Worm (Caenorhabditis elegans): ENCODE results near the gene B0218.5.

Gene B0218.5

ce11 chrIV:8189667-8190066, 32.6 kb upstream of the B0218.5 start:
- TF ChIP-seq ztf-23 (GFP tag; IDR thresholded peaks at IDR 0.05) = no peak; the same call in 1 of the 2 replicates
- TF ChIP-seq T22C8.4 (GFP tag; IDR thresholded peaks at IDR 0.05) = no peak
- no peak for TF ChIP-seq cog-1 (tag; optimal IDR thresholded peaks at IDR 0.05)
- TF ChIP-seq flt-1 (GFP tag; IDR thresholded peaks at IDR 0.05) = no peak
- no peak for TF ChIP-seq klf-2 (GFP tag; conservative IDR thresholded peaks at IDR 0.05)
- no peak for TF ChIP-seq ztf-29 (GFP tag; IDR thresholded peaks at IDR 0.05)
- no peak for TF ChIP-seq tab-1 (GFP tag; IDR thresholded peaks at IDR 0.05)
- no peak for TF ChIP-seq ref-1 (GFP tag; conservative IDR thresholded peaks at IDR 0.05)
- no peak for TF ChIP-seq med-1 (GFP tag; optimal IDR thresholded peaks at IDR 0.05; ENCODE audit: insufficient read depth)

DNA sequence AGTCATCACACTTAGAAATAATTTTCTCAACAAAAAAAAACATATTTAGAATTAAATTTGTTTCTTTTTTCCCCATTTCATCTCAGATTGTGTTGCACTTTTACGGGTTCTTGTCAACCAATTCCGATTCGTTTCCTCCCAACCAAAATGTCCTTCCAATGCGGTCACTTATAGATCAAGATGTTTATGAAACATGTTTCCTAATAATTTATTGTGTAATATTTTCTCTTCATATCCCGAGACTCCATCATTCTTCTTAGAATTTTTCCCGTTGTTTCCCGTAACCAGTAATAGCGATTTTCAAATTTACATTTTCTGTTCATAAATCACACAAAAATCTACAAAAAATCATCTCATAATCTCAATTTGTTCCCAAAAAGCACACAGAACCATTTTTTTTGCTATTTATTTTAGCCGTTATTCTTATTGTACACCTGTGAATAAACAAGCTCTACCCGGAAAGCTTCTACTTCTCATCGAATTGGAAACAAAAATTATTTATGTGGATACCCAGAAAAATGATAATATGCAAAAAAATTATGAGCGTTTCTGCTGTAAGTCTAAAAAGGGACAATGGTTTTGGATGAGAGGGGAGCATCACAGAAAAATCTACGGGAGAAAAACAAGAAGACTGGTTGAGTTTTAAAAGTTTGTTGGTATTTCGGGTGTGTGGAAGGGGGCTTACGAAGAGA, 31.5 kb upstream of the B0218.5 start:
- TF ChIP-seq cog-1 (tag; optimal IDR thresholded peaks at IDR 0.05) = no peak
- TF ChIP-seq klf-2 (GFP tag; conservative IDR thresholded peaks at IDR 0.05) = no peak
- no peak for TF ChIP-seq flt-1 (GFP tag; IDR thresholded peaks at IDR 0.05)
- TF ChIP-seq ref-1 (GFP tag; conservative IDR thresholded peaks at IDR 0.05) = no peak
- no peak for TF ChIP-seq med-1 (GFP tag; optimal IDR thresholded peaks at IDR 0.05; ENCODE audit: insufficient read depth)
- TF ChIP-seq tab-1 (GFP tag; IDR thresholded peaks at IDR 0.05) = no peak
- TF ChIP-seq T22C8.4 (GFP tag; IDR thresholded peaks at IDR 0.05) = no peak
- no peak for TF ChIP-seq ztf-29 (GFP tag; IDR thresholded peaks at IDR 0.05)
- TF ChIP-seq ztf-23 (GFP tag; IDR thresholded peaks at IDR 0.05) = no peak

DNA sequence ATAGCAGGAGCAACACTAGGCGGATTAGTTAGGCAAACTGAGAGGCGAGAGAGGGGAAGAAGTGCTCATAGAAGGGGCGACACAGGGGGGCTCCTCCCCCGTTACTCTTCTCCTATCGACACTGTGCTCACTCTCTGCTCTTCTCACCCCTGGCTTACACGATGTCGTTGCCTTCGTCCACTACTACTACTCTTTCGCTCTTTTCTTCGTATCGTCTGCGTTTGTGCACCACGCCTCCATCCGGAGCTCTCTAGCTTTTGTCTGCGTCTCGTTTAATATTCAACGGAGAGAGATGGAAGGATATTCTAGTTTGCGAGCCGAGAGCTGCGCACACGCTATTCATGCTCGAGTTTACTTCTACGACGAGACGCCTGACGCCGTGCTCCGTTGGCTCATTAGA, 26.3 kb upstream of the B0218.5 start:
- TF ChIP-seq tab-1 (GFP tag; IDR thresholded peaks at IDR 0.05) = 0 out of 2 replicates have a peak, but pooled peaks have one; percentile 44
- TF ChIP-seq ref-1 (GFP tag; conservative IDR thresholded peaks at IDR 0.05) = no peak
- no peak for TF ChIP-seq ztf-29 (GFP tag; IDR thresholded peaks at IDR 0.05)
- peak; percentile 6 for TF ChIP-seq cog-1 (tag; optimal IDR thresholded peaks at IDR 0.05)
- no peak for TF ChIP-seq med-1 (GFP tag; optimal IDR thresholded peaks at IDR 0.05; ENCODE audit: insufficient read depth)
- peak; percentile 75; the same call in 1 of the 2 replicates for TF ChIP-seq flt-1 (GFP tag; IDR thresholded peaks at IDR 0.05)
- TF ChIP-seq ztf-23 (GFP tag; IDR thresholded peaks at IDR 0.05) = no peak
- TF ChIP-seq T22C8.4 (GFP tag; IDR thresholded peaks at IDR 0.05) = no peak
- TF ChIP-seq klf-2 (GFP tag; conservative IDR thresholded peaks at IDR 0.05) = no peak

ce11 chrIV:8182566-8182965, 25.5 kb upstream of the B0218.5 start:
- TF ChIP-seq ztf-23 (GFP tag; IDR thresholded peaks at IDR 0.05) = no peak
- no peak for TF ChIP-seq klf-2 (GFP tag; conservative IDR thresholded peaks at IDR 0.05)
- no peak for TF ChIP-seq ztf-29 (GFP tag; IDR thresholded peaks at IDR 0.05)
- no peak for TF ChIP-seq ref-1 (GFP tag; conservative IDR thresholded peaks at IDR 0.05)

DNA sequence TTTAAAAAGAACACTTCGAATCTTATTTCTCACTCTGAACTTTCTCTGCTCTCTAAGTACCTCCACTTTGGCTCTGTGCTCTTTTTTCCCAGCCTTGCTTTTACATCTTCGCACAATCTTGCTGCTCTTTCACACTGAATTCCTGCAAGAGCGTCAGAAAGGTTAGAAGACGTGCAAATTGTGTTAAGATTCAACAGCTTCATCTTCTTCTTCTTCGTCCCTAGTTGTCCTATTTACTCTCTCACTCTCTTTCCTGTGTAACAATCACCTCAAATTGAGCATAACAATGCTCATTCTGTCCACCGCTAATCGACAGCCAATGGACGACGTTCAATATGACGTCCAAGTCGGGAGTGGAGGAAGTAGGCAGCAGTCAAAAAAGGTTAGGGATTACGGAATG, 24.3 kb upstream of the B0218.5 start:
- no peak for TF ChIP-seq ztf-23 (GFP tag; IDR thresholded peaks at IDR 0.05)
- TF ChIP-seq ztf-29 (GFP tag; IDR thresholded peaks at IDR 0.05) = no peak
- no peak for TF ChIP-seq cog-1 (tag; optimal IDR thresholded peaks at IDR 0.05)
- no peak for TF ChIP-seq ref-1 (GFP tag; conservative IDR thresholded peaks at IDR 0.05)
- no peak for TF ChIP-seq flt-1 (GFP tag; IDR thresholded peaks at IDR 0.05)
- TF ChIP-seq tab-1 (GFP tag; IDR thresholded peaks at IDR 0.05) = no peak
- no peak for TF ChIP-seq klf-2 (GFP tag; conservative IDR thresholded peaks at IDR 0.05)
- no peak for TF ChIP-seq T22C8.4 (GFP tag; IDR thresholded peaks at IDR 0.05)
- no peak for TF ChIP-seq med-1 (GFP tag; optimal IDR thresholded peaks at IDR 0.05; ENCODE audit: insufficient read depth)

ce11 chrIV:8175686-8176532, 18.8 kb upstream of the B0218.5 start, which contains the start of gene pct-1:
Gene pct-1 (plus strand): TSS chrIV:8176482.
- TF ChIP-seq ztf-23 (GFP tag; IDR thresholded peaks at IDR 0.05) (no peak), klf-2 (GFP tag; conservative IDR thresholded peaks at IDR 0.05) (no peak), flt-1 (GFP tag; IDR thresholded peaks at IDR 0.05) (no peak), tab-1 (GFP tag; IDR thresholded peaks at IDR 0.05) (no peak), med-1 (GFP tag; optimal IDR thresholded peaks at IDR 0.05; ENCODE audit: insufficient read depth) (no peak), cog-1 (tag; optimal IDR thresholded peaks at IDR 0.05) (no peak), T22C8.4 (GFP tag; IDR thresholded peaks at IDR 0.05) (no peak), ref-1 (GFP tag; conservative IDR thresholded peaks at IDR 0.05) (no peak), ztf-29 (GFP tag; IDR thresholded peaks at IDR 0.05) (no peak)

DNA sequence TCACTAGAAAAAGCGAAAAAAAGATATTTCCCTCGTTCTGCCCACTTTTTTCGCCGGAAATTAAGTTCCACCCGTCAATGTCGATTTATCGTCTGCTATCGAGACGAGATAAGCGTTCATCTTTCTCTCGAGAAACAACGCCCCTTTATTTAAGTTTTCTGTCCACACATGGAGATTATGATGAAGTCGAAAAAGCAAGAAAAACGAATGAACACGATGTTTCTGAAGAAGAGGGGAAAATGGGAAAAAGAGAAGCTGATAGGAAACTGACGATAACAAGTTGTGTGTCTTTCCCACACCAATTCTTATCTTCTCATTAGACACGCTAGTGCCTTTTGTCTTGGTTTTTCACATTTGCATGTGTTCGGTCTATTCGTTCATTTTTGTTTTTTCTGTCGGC, 17.7 kb upstream of the B0218.5 start:
- no peak for TF ChIP-seq med-1 (GFP tag; optimal IDR thresholded peaks at IDR 0.05; ENCODE audit: insufficient read depth)
- TF ChIP-seq cog-1 (tag; optimal IDR thresholded peaks at IDR 0.05) = no peak
- TF ChIP-seq flt-1 (GFP tag; IDR thresholded peaks at IDR 0.05) = no peak
- no peak for TF ChIP-seq ztf-23 (GFP tag; IDR thresholded peaks at IDR 0.05)
- no peak for TF ChIP-seq klf-2 (GFP tag; conservative IDR thresholded peaks at IDR 0.05)
- no peak for TF ChIP-seq T22C8.4 (GFP tag; IDR thresholded peaks at IDR 0.05)
- TF ChIP-seq tab-1 (GFP tag; IDR thresholded peaks at IDR 0.05) = no peak
- TF ChIP-seq ref-1 (GFP tag; conservative IDR thresholded peaks at IDR 0.05) = no peak
- no peak for TF ChIP-seq ztf-29 (GFP tag; IDR thresholded peaks at IDR 0.05)

ce11 chrIV:8173610-8174009, 16.5 kb upstream of the B0218.5 start:
- TF ChIP-seq cog-1 (tag; optimal IDR thresholded peaks at IDR 0.05) = no peak
- TF ChIP-seq T22C8.4 (GFP tag; IDR thresholded peaks at IDR 0.05) = no peak
- TF ChIP-seq med-1 (GFP tag; optimal IDR thresholded peaks at IDR 0.05; ENCODE audit: insufficient read depth) = no peak
- no peak for TF ChIP-seq ref-1 (GFP tag; conservative IDR thresholded peaks at IDR 0.05)
- TF ChIP-seq klf-2 (GFP tag; conservative IDR thresholded peaks at IDR 0.05) = no peak
- no peak for TF ChIP-seq flt-1 (GFP tag; IDR thresholded peaks at IDR 0.05)
- TF ChIP-seq ztf-29 (GFP tag; IDR thresholded peaks at IDR 0.05) = no peak
- TF ChIP-seq tab-1 (GFP tag; IDR thresholded peaks at IDR 0.05) = no peak
- TF ChIP-seq ztf-23 (GFP tag; IDR thresholded peaks at IDR 0.05) = no peak

DNA sequence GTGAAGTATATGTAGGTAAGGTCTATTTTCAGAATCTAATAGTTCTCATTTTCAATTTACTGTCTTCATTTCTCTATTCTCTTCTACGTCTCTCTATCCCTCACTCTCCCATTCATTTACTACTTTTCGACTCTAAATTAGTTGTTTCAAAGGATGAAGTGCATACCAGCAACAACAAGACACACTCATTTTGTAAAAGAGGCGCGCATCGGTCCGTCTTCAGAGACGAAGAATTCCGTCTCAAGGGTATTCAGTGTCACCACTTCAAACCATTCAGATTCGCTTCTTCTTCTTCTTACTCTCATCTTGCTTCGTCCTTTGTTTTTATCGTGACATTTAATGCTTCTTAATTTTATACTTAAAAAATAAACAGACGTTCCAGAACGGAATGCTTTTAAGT, 14.3 kb upstream of the B0218.5 start:
- TF ChIP-seq tab-1 (GFP tag; IDR thresholded peaks at IDR 0.05) = no peak
- no peak for TF ChIP-seq cog-1 (tag; optimal IDR thresholded peaks at IDR 0.05)
- no peak for TF ChIP-seq T22C8.4 (GFP tag; IDR thresholded peaks at IDR 0.05)
- no peak for TF ChIP-seq flt-1 (GFP tag; IDR thresholded peaks at IDR 0.05)
- no peak for TF ChIP-seq ztf-23 (GFP tag; IDR thresholded peaks at IDR 0.05)
- no peak for TF ChIP-seq ztf-29 (GFP tag; IDR thresholded peaks at IDR 0.05)
- no peak for TF ChIP-seq ref-1 (GFP tag; conservative IDR thresholded peaks at IDR 0.05)
- no peak for TF ChIP-seq klf-2 (GFP tag; conservative IDR thresholded peaks at IDR 0.05)
- no peak for TF ChIP-seq med-1 (GFP tag; optimal IDR thresholded peaks at IDR 0.05; ENCODE audit: insufficient read depth)
